Fruit fly (Drosophila melanogaster): Measurements from ENCODE around the gene eg.

The eg gene

dm6 chr3L:21844488-21844887 is 36.0 kb downstream of the eg start, which contains the start of gene mub:
Gene mub, plus strand, starts transcription at chr3L:21844788.
- TF ChIP-seq CG7372 (GFP tag; IDR thresholded peaks at IDR 0.05) (peak; percentile 45; the same call in 1 of the 2 replicates), E2f1 (GFP tag; IDR thresholded peaks at IDR 0.05) (no peak), CG11560 (tag; IDR thresholded peaks at IDR 0.05) (0 out of 3 replicates have a peak, but pooled peaks have one; percentile 29)

- TF ChIP-seq CG2678 (tag; optimal IDR thresholded peaks at IDR 0.05), result no peak
- no peak for TF ChIP-seq btn (GFP tag; optimal IDR thresholded peaks at IDR 0.05)
- no peak for TF ChIP-seq vnd (GFP tag; IDR thresholded peaks at IDR 0.05; ENCODE audit: partially characterized antibody)
- no peak for TF ChIP-seq CG10366 (GFP tag; IDR thresholded peaks at IDR 0.05)
- no peak for TF ChIP-seq CG1647 (GFP tag; optimal IDR thresholded peaks at IDR 0.05)
- TF ChIP-seq ci (GFP tag; IDR thresholded peaks at IDR 0.05), result no peak
- TF ChIP-seq Drgx (GFP tag; IDR thresholded peaks at IDR 0.05), result peak; percentile 59; the same call in 1 of the 2 replicates
- no peak for TF ChIP-seq nerfin-2 (GFP tag; IDR thresholded peaks at IDR 0.05; ENCODE audit: partially characterized antibody)
Measured at dm6 chr3L:21846591-21846990, 38.1 kb downstream of the eg start.

- TF ChIP-seq lilli (GFP tag; optimal IDR thresholded peaks at IDR 0.05), result no peak
- no peak for TF ChIP-seq pros (GFP tag; optimal IDR thresholded peaks at IDR 0.05)
- TF ChIP-seq her (GFP tag; optimal IDR thresholded peaks at IDR 0.05), result no peak
- peak; percentile 52 for TF ChIP-seq Ets65A (GFP tag)
- no peak for TF ChIP-seq wek (GFP tag; optimal IDR thresholded peaks at IDR 0.05)
- TF ChIP-seq Gug (GFP tag; IDR thresholded peaks at IDR 0.05), result no peak
- TF ChIP-seq Hr39 (optimal IDR thresholded peaks at IDR 0.05), result peak; percentile 14
- no peak for TF ChIP-seq CG6272 (GFP tag; IDR thresholded peaks at IDR 0.05)
- no peak for TF ChIP-seq CG3995 (GFP tag; optimal IDR thresholded peaks at IDR 0.05)
- TF ChIP-seq Dek (tag; optimal IDR thresholded peaks at IDR 0.05), result no peak
- no peak for TF ChIP-seq sens-2 (GFP tag; IDR thresholded peaks at IDR 0.05)
- no peak for TF ChIP-seq Dip3 (GFP tag; optimal IDR thresholded peaks at IDR 0.05)
- no peak for TF ChIP-seq az2 (GFP tag; optimal IDR thresholded peaks at IDR 0.05)
- TF ChIP-seq CG17359 (tag; optimal IDR thresholded peaks at IDR 0.05), result no peak
- no peak for TF ChIP-seq CG8388 (GFP tag; optimal IDR thresholded peaks at IDR 0.05)
- no peak for TF ChIP-seq so (GFP tag; IDR thresholded peaks at IDR 0.05)
- TF ChIP-seq cad (GFP tag; optimal IDR thresholded peaks at IDR 0.05), result no peak
Measured at dm6 chr3L:21848320-21848719, 39.8 kb downstream of the eg start.

dm6 chr3L:21859299-21860052 is 51.0 kb downstream of the eg start:
- TF ChIP-seq MBD-R2 (GFP tag; IDR thresholded peaks at IDR 0.05) (no peak), CG1024 (GFP tag; IDR thresholded peaks at IDR 0.05) (no peak), CG7357 (GFP tag; IDR thresholded peaks at IDR 0.05) (no peak), eyg (GFP tag; optimal IDR thresholded peaks at IDR 0.05) (no peak), Max (GFP tag; optimal IDR thresholded peaks at IDR 0.05) (no peak), crc (GFP tag; optimal IDR thresholded peaks at IDR 0.05) (no peak), CG11398 (GFP tag; optimal IDR thresholded peaks at IDR 0.05) (no peak), fd3F (GFP tag; optimal IDR thresholded peaks at IDR 0.05) (peak; percentile 0), mirr (GFP tag; optimal IDR thresholded peaks at IDR 0.05) (no peak), hbn (GFP tag; IDR thresholded peaks at IDR 0.05; ENCODE audit: partially characterized antibody) (no peak), Dip3 (GFP tag; optimal IDR thresholded peaks at IDR 0.05) (no peak), CG7987 (GFP tag; optimal IDR thresholded peaks at IDR 0.05) (no peak), Neu2 (GFP tag; optimal IDR thresholded peaks at IDR 0.05; ENCODE audit: borderline replicate concordance) (no peak), CG10979 (tag; optimal IDR thresholded peaks at IDR 0.05) (no peak), sisA (GFP tag; IDR thresholded peaks at IDR 0.05) (no peak), CG1233 (GFP tag; optimal IDR thresholded peaks at IDR 0.05) (no peak), Bgb (GFP tag; IDR thresholded peaks at IDR 0.05; ENCODE audit: partially characterized antibody) (no peak), ind (GFP tag; optimal IDR thresholded peaks at IDR 0.05) (peak; percentile 16), gsb (GFP tag; IDR thresholded peaks at IDR 0.05) (no peak), kay (GFP tag; optimal IDR thresholded peaks at IDR 0.05) (no peak), Adf1 (GFP tag; IDR thresholded peaks at IDR 0.05) (no peak)

All from whole organism, embryonic.